Worm (Caenorhabditis elegans) whole organism, mixed stage, embryonic: Measurements from ENCODE around the gene tag-51.

Experiments used
- bed-3 ChIP-seq: fragments of 200-800 bp; sonication (Bioruptor generic); optimal IDR thresholded peaks from 3 replicates; lab custom pipeline; 2018; ENCODE audit warnings: mild to moderate bottlenecking, missing genetic modification characterization, moderate library complexity, missing compliant biosample characterization
- blmp-1 ChIP-seq: fragments of 150-350 bp; optimal IDR thresholded peaks from 2 replicates; lab custom pipeline; 2014; ENCODE audit warnings: missing biosample characterization, missing genetic modification characterization
- ceh-39 ChIP-seq: fragments of 150-350 bp; optimal IDR thresholded peaks from 2 replicates; lab custom pipeline; 2014; ENCODE audit warnings: missing biosample characterization, missing genetic modification characterization
- ceh-43 ChIP-seq: fragments of 200-800 bp; sonication (Bioruptor generic); optimal IDR thresholded peaks from 2 replicates; lab custom pipeline; 2018; ENCODE audit warnings: mild to moderate bottlenecking, missing genetic modification characterization, moderate library complexity, missing compliant biosample characterization
- ceh-83 ChIP-seq: fragments of 200-800 bp; sonication (Bioruptor generic); optimal IDR thresholded peaks from 2 replicates; lab custom pipeline; 2018; ENCODE audit warnings: mild to moderate bottlenecking, missing genetic modification characterization, missing compliant biosample characterization
- ces-1 ChIP-seq: fragments of 150-350 bp; optimal IDR thresholded peaks from 2 replicates; lab custom pipeline; 2014; ENCODE audit warnings: missing biosample characterization, missing genetic modification reagents, missing genetic modification characterization
- cnd-1 ChIP-seq: fragments of 200-800 bp; sonication (Bioruptor generic); optimal IDR thresholded peaks from 2 replicates; lab custom pipeline; 2018; ENCODE audit warnings: mild to moderate bottlenecking, missing genetic modification characterization, missing compliant biosample characterization
- drap-1 ChIP-seq: fragments of 200-800 bp; sonication (Bioruptor generic); optimal IDR thresholded peaks from 3 replicates; lab custom pipeline; 2018; ENCODE audit warnings: mild to moderate bottlenecking, missing genetic modification characterization, missing compliant biosample characterization
- elt-1 ChIP-seq: sonication (generic microtip); optimal IDR thresholded peaks from 2 replicates; lab custom pipeline; 2017; ENCODE audit warnings: missing genetic modification characterization, mild to moderate bottlenecking, missing compliant biosample characterization, antibody characterized with exemption, moderate library complexity, borderline replicate concordance; ENCODE audit not compliant: insufficient read depth
- elt-3 ChIP-seq: fragments of 150-350 bp; optimal IDR thresholded peaks from 2 replicates; lab custom pipeline; 2014; ENCODE audit warnings: missing biosample characterization, missing genetic modification characterization
- flh-1 ChIP-seq: fragments of 200-800 bp; sonication (Bioruptor generic); optimal IDR thresholded peaks from 2 replicates; lab custom pipeline; 2018; ENCODE audit warnings: mild to moderate bottlenecking, missing genetic modification characterization, moderate library complexity, missing compliant biosample characterization
- hlh-1 ChIP-seq: fragments of 150-350 bp; optimal IDR thresholded peaks from 2 replicates; lab custom pipeline; 2014; ENCODE audit warnings: missing biosample characterization, missing genetic modification reagents, missing genetic modification characterization
- lin-32 ChIP-seq: fragments of 200-800 bp; sonication (Bioruptor generic); optimal IDR thresholded peaks from 2 replicates; lab custom pipeline; 2018; ENCODE audit warnings: mild to moderate bottlenecking, missing genetic modification characterization, missing compliant biosample characterization
- lsy-2 ChIP-seq: fragments of 150-350 bp; optimal IDR thresholded peaks from 2 replicates; lab custom pipeline; 2014; ENCODE audit warnings: missing biosample characterization, missing genetic modification characterization
- mab-5 ChIP-seq: fragments of 150-350 bp; optimal IDR thresholded peaks from 2 replicates; lab custom pipeline; 2014; ENCODE audit warnings: missing biosample characterization, missing genetic modification characterization
- mep-1 ChIP-seq: fragments of 150-350 bp; optimal IDR thresholded peaks from 2 replicates; lab custom pipeline; 2017; ENCODE audit warnings: missing biosample characterization, missing genetic modification reagents, missing genetic modification characterization, inconsistent platforms
- mls-2 ChIP-seq: sonication (generic microtip); optimal IDR thresholded peaks from 2 replicates; lab custom pipeline; 2016; ENCODE audit warnings: mild to moderate bottlenecking, missing genetic modification characterization, moderate library complexity, missing compliant biosample characterization
- nhr-12 ChIP-seq: fragments of 150-350 bp; optimal IDR thresholded peaks from 2 replicates; lab custom pipeline; 2014; ENCODE audit warnings: missing biosample characterization, missing genetic modification characterization
- nhr-2 ChIP-seq: fragments of 150-350 bp; optimal IDR thresholded peaks from 2 replicates; lab custom pipeline; 2014; ENCODE audit warnings: missing biosample characterization, missing genetic modification characterization
- nhr-237 ChIP-seq: fragments of 150-350 bp; optimal IDR thresholded peaks from 2 replicates; lab custom pipeline; 2014; ENCODE audit warnings: missing biosample characterization, missing genetic modification characterization
- nhr-28 ChIP-seq: fragments of 150-350 bp; optimal IDR thresholded peaks from 2 replicates; lab custom pipeline; 2014; ENCODE audit warnings: missing biosample characterization, missing genetic modification characterization
- pha-4 ChIP-seq: fragments of 150-350 bp; optimal IDR thresholded peaks from 2 replicates; lab custom pipeline; 2018; ENCODE audit warnings: missing biosample characterization, missing genetic modification reagents, missing genetic modification characterization
- sem-2 ChIP-seq: fragments of 200-800 bp; sonication (Bioruptor generic); optimal IDR thresholded peaks from 2 replicates; lab custom pipeline; 2018; ENCODE audit warnings: mild to moderate bottlenecking, missing genetic modification characterization, missing compliant biosample characterization
- snpc-4 ChIP-seq: fragments of 150-350 bp; optimal IDR thresholded peaks from 2 replicates; lab custom pipeline; 2014; ENCODE audit warnings: missing biosample characterization, missing genetic modification characterization
- sptf-1 ChIP-seq: sonication (generic microtip); optimal IDR thresholded peaks from 2 replicates; lab custom pipeline; 2017; ENCODE audit warnings: mild to moderate bottlenecking, missing genetic modification characterization, moderate library complexity, missing compliant biosample characterization
- tbx-8 ChIP-seq: fragments of 200-800 bp; sonication (Bioruptor generic); optimal IDR thresholded peaks from 2 replicates; lab custom pipeline; 2018; ENCODE audit warnings: mild to moderate bottlenecking, missing genetic modification characterization, moderate library complexity, missing compliant biosample characterization
- unc-120 ChIP-seq: sonication (generic microtip); optimal IDR thresholded peaks from 2 replicates; lab custom pipeline; 2017; ENCODE audit warnings: missing genetic modification characterization, missing compliant biosample characterization; ENCODE audit not compliant: poor library complexity, severe bottlenecking
- unc-39 ChIP-seq: fragments of 150-350 bp; optimal IDR thresholded peaks from 2 replicates; lab custom pipeline; 2014; ENCODE audit warnings: missing biosample characterization, missing genetic modification characterization
- zip-8 ChIP-seq: fragments of 150-350 bp; optimal IDR thresholded peaks from 2 replicates; lab custom pipeline; 2014; ENCODE audit warnings: missing biosample characterization, missing genetic modification characterization
- ztf-11 ChIP-seq: fragments of 150-350 bp; optimal IDR thresholded peaks from 2 replicates; lab custom pipeline; 2014; ENCODE audit warnings: missing biosample characterization, missing genetic modification characterization

Gene tag-51

DNA sequence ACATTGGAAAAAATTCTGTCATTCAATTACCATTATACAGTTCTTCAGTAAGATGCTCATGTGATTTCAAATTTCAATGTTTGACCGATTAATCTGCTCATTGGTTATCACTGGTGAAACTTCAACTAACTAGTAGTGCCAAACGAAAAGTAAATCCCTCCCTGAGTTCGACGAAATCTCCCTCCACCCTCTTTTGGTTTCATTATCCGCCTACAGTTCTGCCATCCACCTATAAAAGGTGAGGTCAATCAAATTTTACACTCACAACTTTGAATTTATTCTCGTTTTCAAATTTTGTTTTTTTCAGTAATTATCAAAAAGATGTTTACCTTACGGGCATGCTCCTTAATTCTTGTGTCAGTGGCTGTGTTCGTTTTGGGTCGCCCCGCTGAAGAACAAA is 11.4 kb upstream of the tag-51 start, which contains the start of gene far-8:
Gene far-8 (plus strand): TSS at position 301 of the 400 bp plus-strand sequence.
- TF ChIP-seq elt-3 (tag; lab: Kevin White, UChicago) (no peak), drap-1 (no peak), lsy-2 (no peak), ceh-43 (GFP tag; lab: Kevin White, UChicago) (no peak), nhr-2 (tag; lab: Kevin White, UChicago) (no peak), nhr-12 (tag; lab: Kevin White, UChicago) (no peak), nhr-237 (tag; lab: Kevin White, UChicago) (no peak), mab-5 (tag; lab: Kevin White, UChicago) (no peak), ceh-39 (tag; lab: Kevin White, UChicago) (no peak), ceh-83 (GFP tag; lab: Kevin White, UChicago) (no peak), snpc-4 (no peak), ces-1 (GFP tag; lab: Kevin White, UChicago) (no peak), nhr-28 (tag; lab: Kevin White, UChicago) (no peak)

DNA sequence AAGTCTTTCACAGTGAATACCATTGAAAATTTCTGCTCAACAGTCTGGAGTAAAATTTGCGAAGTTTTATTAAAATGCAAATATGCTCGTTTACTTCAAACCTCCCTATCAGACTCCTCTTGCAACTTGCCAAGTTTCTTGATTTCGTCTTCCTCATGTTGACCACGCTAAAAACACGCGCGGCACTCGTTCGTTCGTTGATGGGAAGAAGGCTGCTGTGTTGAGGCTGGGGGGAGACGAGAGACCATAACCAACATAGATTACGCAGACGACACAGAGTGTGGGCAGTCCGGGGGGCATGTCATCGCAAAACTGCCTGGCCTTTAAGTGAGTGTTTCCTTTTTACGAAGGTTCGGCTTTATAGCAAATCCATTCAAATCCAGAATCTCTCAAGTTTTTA is 10.0 kb upstream of the tag-51 start:
- no peak for TF ChIP-seq ceh-83 (GFP tag; lab: Kevin White, UChicago)
- no peak for TF ChIP-seq ceh-43 (GFP tag; lab: Kevin White, UChicago)
- no peak for TF ChIP-seq snpc-4
- no peak for TF ChIP-seq flh-1 (GFP tag; lab: Kevin White, UChicago)
- TF ChIP-seq hlh-1 (tag; lab: Kevin White, UChicago), result no peak
- no peak for TF ChIP-seq unc-39
- TF ChIP-seq nhr-12 (tag; lab: Kevin White, UChicago), result no peak
- no peak for TF ChIP-seq unc-120
- TF ChIP-seq mab-5 (tag; lab: Kevin White, UChicago), result no peak
- no peak for TF ChIP-seq blmp-1 (tag; lab: Kevin White, UChicago)
- TF ChIP-seq mls-2, result peak; percentile 17
- TF ChIP-seq lsy-2, result no peak
- peak; percentile 14 for TF ChIP-seq ztf-11 (tag; lab: Kevin White, UChicago)
- no peak for TF ChIP-seq drap-1
- TF ChIP-seq ces-1 (GFP tag; lab: Kevin White, UChicago), result no peak
- TF ChIP-seq cnd-1 (tag; lab: Kevin White, UChicago), result no peak
- no peak for TF ChIP-seq lin-32 (GFP tag; lab: Kevin White, UChicago)
- TF ChIP-seq, all 35 proteins: peak for 2

ce11 chrIII:844577-844976 is 9.4 kb upstream of the tag-51 start:
- TF ChIP-seq flh-1 (GFP tag; lab: Kevin White, UChicago) (no peak), ces-1 (GFP tag; lab: Kevin White, UChicago) (no peak), ceh-83 (GFP tag; lab: Kevin White, UChicago) (no peak), nhr-237 (tag; lab: Kevin White, UChicago) (no peak), elt-3 (tag; lab: Kevin White, UChicago) (no peak), blmp-1 (tag; lab: Kevin White, UChicago) (no peak), mep-1 (tag; lab: Kevin White, UChicago) (no peak), tbx-8 (GFP tag; lab: Kevin White, UChicago) (no peak), nhr-28 (tag; lab: Kevin White, UChicago) (no peak), bed-3 (GFP tag; lab: Kevin White, UChicago) (no peak), sem-2 (GFP tag; lab: Kevin White, UChicago) (no peak), lsy-2 (no peak), pha-4 (tag; lab: Kevin White, UChicago) (no peak), drap-1 (no peak), ceh-43 (GFP tag; lab: Kevin White, UChicago) (no peak), zip-8 (tag; lab: Kevin White, UChicago) (no peak), unc-39 (no peak), lin-32 (GFP tag; lab: Kevin White, UChicago) (no peak), snpc-4 (no peak)
- TF ChIP-seq, all 35 proteins: peak for 0

DNA sequence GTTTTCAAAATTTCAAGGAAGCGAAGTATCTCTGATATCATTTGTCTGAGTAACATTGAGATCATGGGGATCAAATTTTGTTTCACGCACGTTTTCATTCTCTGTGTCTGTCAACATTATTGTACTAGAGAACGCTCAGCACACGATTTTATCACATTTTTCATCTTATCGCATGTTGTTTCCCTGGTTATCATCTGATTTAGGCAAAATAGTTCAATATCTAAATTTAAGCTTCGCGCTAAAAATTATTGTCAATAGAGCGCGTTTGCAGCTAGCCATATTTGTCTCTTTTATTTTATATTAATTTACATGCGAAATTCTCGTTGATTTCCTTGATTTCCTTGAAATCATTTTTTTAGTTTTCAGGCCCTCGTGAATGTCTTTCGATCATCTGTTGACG is 8.5 kb upstream of the tag-51 start, which contains the start of gene K02F3.2:
Gene K02F3.2 (plus strand): TSS at position 357 of the 400 bp plus-strand sequence.
- TF ChIP-seq elt-1 (tag; lab: Kevin White, UChicago) (peak; percentile 17), ceh-83 (GFP tag; lab: Kevin White, UChicago) (no peak), mls-2 (no peak), ces-1 (GFP tag; lab: Kevin White, UChicago) (peak; percentile 58)
- TF ChIP-seq, all 35 proteins: peak for 2

DNA sequence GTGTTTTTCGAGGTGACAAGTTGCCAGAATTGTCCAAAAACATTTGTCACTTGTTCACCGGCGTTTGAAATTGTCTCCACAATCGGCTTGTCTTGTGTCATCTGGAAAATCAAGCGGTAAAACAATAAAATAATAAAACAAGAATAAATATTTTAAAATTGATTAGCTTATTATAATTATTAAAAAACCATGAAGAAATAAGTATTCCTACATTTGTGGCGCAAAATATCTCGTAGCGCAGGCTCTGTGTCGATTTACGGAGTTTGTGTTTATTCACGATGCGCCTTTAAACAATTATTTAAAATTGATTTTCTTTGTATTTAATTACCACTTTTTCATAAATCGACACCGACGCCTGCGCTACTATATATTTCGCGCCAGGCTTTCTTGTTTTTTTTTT is 1.7 kb upstream of the tag-51 start, which contains the start of gene moma-1:
Gene moma-1 (minus strand): TSS at position 101 of the 400 bp plus-strand sequence.
- TF ChIP-seq sptf-1, result no peak
- no peak for TF ChIP-seq ces-1 (GFP tag; lab: Kevin White, UChicago)
- no peak for TF ChIP-seq ceh-39 (tag; lab: Kevin White, UChicago)
